Worm (Caenorhabditis elegans): ENCODE measurements around the gene F46F5.11.

- TF ChIP-seq flt-1 (GFP tag; IDR thresholded peaks at IDR 0.05) (no peak), T22C8.4 (GFP tag; IDR thresholded peaks at IDR 0.05) (no peak), klf-2 (GFP tag; conservative IDR thresholded peaks at IDR 0.05) (no peak)
Measured at ce11 chrII:838414-838813, 29.9 kb downstream of the F46F5.11 start, which contains the start of gene F28A10.8.
